Fruit fly (Drosophila melanogaster): ENCODE measurements around the gene Cse1.

- TF ChIP-seq insv (optimal IDR thresholded peaks at IDR 0.05) (no peak), psq (optimal IDR thresholded peaks at IDR 0.05) (no peak), ttk (optimal IDR thresholded peaks at IDR 0.05) (no peak), Myc (optimal IDR thresholded peaks at IDR 0.05) (no peak)
Measured at dm6 chr2L:16868897-16869324, 43.9 kb upstream of the Cse1 start.
